Fruit fly (Drosophila melanogaster): ENCODE data around the gene CG1116.
A peak's percentile ranks its signal among the peaks of the same experiment; 100 is the strongest.

Gene CG1116

dm6 chr3R:5263311-5264250, 44.1 kb downstream of the CG1116 start (continued):
- TF ChIP-seq Elba2 (GFP tag; optimal IDR thresholded peaks at IDR 0.05) (no peak), sob (GFP tag; IDR thresholded peaks at IDR 0.05) (peak; percentile 63; the same call in 1 of the 2 replicates), CG2116 (GFP tag; optimal IDR thresholded peaks at IDR 0.05) (peak; percentile 22), luna (GFP tag; optimal IDR thresholded peaks at IDR 0.05) (no peak), Pdp1 (GFP tag; optimal IDR thresholded peaks at IDR 0.05) (peak; percentile 44 to 76), CG11398 (GFP tag; optimal IDR thresholded peaks at IDR 0.05) (no peak), CG9437 (GFP tag; optimal IDR thresholded peaks at IDR 0.05) (peak; percentile 85), odd (GFP tag; optimal IDR thresholded peaks at IDR 0.05) (peak; percentile 89), gcm2 (GFP tag; optimal IDR thresholded peaks at IDR 0.05) (peak; percentile 11), CG11560 (tag; IDR thresholded peaks at IDR 0.05) (peak; percentile 73; the same call in 2 of the 3 replicates), CG4424 (GFP tag; optimal IDR thresholded peaks at IDR 0.05) (peak; percentile 87), Optix (GFP tag; IDR thresholded peaks at IDR 0.05) (peak; percentile 43; the same call in 1 of the 3 replicates), ewg (GFP tag; optimal IDR thresholded peaks at IDR 0.05) (peak; percentile 73), CG2712 (tag; optimal IDR thresholded peaks at IDR 0.05) (peak; percentile 91), fd64A (GFP tag; optimal IDR thresholded peaks at IDR 0.05) (no peak), CG1603 (tag; optimal IDR thresholded peaks at IDR 0.05) (peak; percentile 51), Sox102F (GFP tag; optimal IDR thresholded peaks at IDR 0.05) (peak; percentile 86), repo (GFP tag; optimal IDR thresholded peaks at IDR 0.05) (no peak), row (GFP tag; IDR thresholded peaks at IDR 0.05) (peak; percentile 77), rib (GFP tag; IDR thresholded peaks at IDR 0.05) (peak; percentile 32), CG32767 (GFP tag; IDR thresholded peaks at IDR 0.05) (peak; percentile 81), eyg (GFP tag; optimal IDR thresholded peaks at IDR 0.05) (no peak), Dek (tag; optimal IDR thresholded peaks at IDR 0.05) (peak; percentile 78), CG33213 (GFP tag; optimal IDR thresholded peaks at IDR 0.05) (no peak), sens (GFP tag) (peak; percentile 55), D19A (tag; optimal IDR thresholded peaks at IDR 0.05) (peak; percentile 86), stwl (tag; optimal IDR thresholded peaks at IDR 0.05) (no peak), zfh1 (GFP tag; IDR thresholded peaks at IDR 0.05) (0 out of 3 replicates have a peak, but pooled peaks have one; percentile 45), Lim3 (GFP tag; IDR thresholded peaks at IDR 0.05) (no peak), ind (GFP tag; optimal IDR thresholded peaks at IDR 0.05) (peak; percentile 83), abd-A (tag; optimal IDR thresholded peaks at IDR 0.05) (peak; percentile 84), CG17612 (GFP tag; IDR thresholded peaks at IDR 0.05) (0 out of 2 replicates have a peak, but pooled peaks have one; percentile 4), wor (GFP tag; IDR thresholded peaks at IDR 0.05) (peak; percentile 61), Oli (tag; optimal IDR thresholded peaks at IDR 0.05) (peak; percentile 92), CG17359 (tag; optimal IDR thresholded peaks at IDR 0.05) (peak; percentile 85), CG1024 (GFP tag; IDR thresholded peaks at IDR 0.05) (no peak), twi (tag; optimal IDR thresholded peaks at IDR 0.05) (peak; percentile 80), sd (tag; optimal IDR thresholded peaks at IDR 0.05) (peak; percentile 98), CG15269 (tag; optimal IDR thresholded peaks at IDR 0.05) (peak; percentile 93), CG8281 (tag; optimal IDR thresholded peaks at IDR 0.05) (peak; percentile 73), CG13287 (GFP tag; IDR thresholded peaks at IDR 0.05; ENCODE audit: partially characterized antibody) (peak; percentile 39; the same call in 1 of the 2 replicates), CG31388 (GFP tag; optimal IDR thresholded peaks at IDR 0.05) (no peak), gt (GFP tag; IDR thresholded peaks at IDR 0.05) (peak; percentile 45; the same call in 1 of the 2 replicates), CG15601 (tag; optimal IDR thresholded peaks at IDR 0.05) (peak; percentile 73), CG10565 (GFP tag; optimal IDR thresholded peaks at IDR 0.05) (peak; percentile 33), CG11504 (tag; optimal IDR thresholded peaks at IDR 0.05) (peak; percentile 93), CG6175 (GFP tag; IDR thresholded peaks at IDR 0.05) (no peak; the same call in 2 of the 3 replicates), disco-r (GFP tag; optimal IDR thresholded peaks at IDR 0.05) (no peak)
